Worm (Caenorhabditis elegans) whole organism, late embryonic: ENCODE results near the gene W02H3.1.

Experiments used
- K09A11.1 ChIP-seq: sonication (generic microtip); optimal IDR thresholded peaks from 2 replicates; lab custom pipeline; 2017; ENCODE audit warnings: antibody characterized with exemption, mild to moderate bottlenecking, missing genetic modification characterization, missing compliant biosample characterization; ENCODE audit not compliant: insufficient read depth
- ceh-24 ChIP-seq: sonication (generic microtip); optimal IDR thresholded peaks from 2 replicates; lab custom pipeline; 2016; ENCODE audit warnings: mild to moderate bottlenecking, missing genetic modification characterization, missing compliant biosample characterization
- hlh-6 ChIP-seq: sonication (generic microtip); optimal IDR thresholded peaks from 2 replicates; lab custom pipeline; 2016; ENCODE audit warnings: missing genotype, missing genetic modification characterization, missing compliant biosample characterization
- ref-2 ChIP-seq: sonication (generic microtip); optimal IDR thresholded peaks from 2 replicates; lab custom pipeline; 2016; ENCODE audit warnings: missing genetic modification characterization, missing compliant biosample characterization
- tbx-2 ChIP-seq: sonication (generic microtip); optimal IDR thresholded peaks from 2 replicates; lab custom pipeline; 2016; ENCODE audit warnings: missing genetic modification characterization, missing compliant biosample characterization
- unc-3 ChIP-seq, 2 experiments: fragments of 200-800 bp in 1 of 2; sonication (Bioruptor generic) in 1 of 2; sonication (generic microtip) in 1 of 2; conservative IDR thresholded peaks in 1 of 2; optimal IDR thresholded peaks in 1 of 2; 2 replicates each; pipeline versions ENCODE4 v1.3.6 to Lab custom; 2016 to 2022; ENCODE audit warnings: missing compliant biosample characterization in 2 of 2, missing genetic modification characterization in 2 of 2, missing genetic modification reagents in 1 of 2
- unc-55 ChIP-seq: sonication (generic microtip); optimal IDR thresholded peaks from 2 replicates; lab custom pipeline; 2017; ENCODE audit warnings: missing biosample characterization, missing genetic modification reagents, missing genetic modification characterization

DNA sequence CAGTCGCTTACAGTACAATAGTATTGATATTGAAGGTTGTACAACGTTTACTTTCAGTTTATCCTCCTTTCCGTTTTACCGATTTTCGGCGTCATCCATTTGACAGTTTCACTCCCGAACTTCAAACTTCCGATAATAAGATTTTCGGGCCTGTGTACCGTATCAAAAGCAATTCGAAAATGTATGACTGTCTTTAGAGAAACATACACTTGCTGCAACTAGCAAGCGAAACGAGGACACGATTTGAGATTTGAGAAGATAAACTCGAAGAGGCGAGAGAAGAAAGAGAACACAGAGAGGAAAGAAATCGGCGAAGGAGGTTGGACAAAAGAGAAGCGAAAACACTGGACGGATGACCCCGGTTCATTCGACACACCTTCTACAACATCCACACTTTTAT, 43.4 kb downstream of the W02H3.1 start, which contains the start of gene lpr-5:
- TF ChIP-seq unc-55 (GFP tag; lab: Kevin White, UChicago) (no peak), hlh-6 (tag; lab: Kevin White, UChicago) (no peak), K09A11.1 (no peak), unc-3 (GFP tag; conservative IDR thresholded peaks at IDR 0.05; lab: Robert Waterston, UW) (no peak), unc-3 (tag; optimal IDR thresholded peaks at IDR 0.05; lab: Kevin White, UChicago) (no peak), ref-2 (tag; lab: Kevin White, UChicago) (no peak), ceh-24 (no peak), tbx-2 (no peak)
